Worm (Caenorhabditis elegans) whole organism, L1 larva: Measurements from ENCODE around the gene C17G1.14.

ENCODE experiments used
- C16A3.4 ChIP-seq: fragments of 150-350 bp; optimal IDR thresholded peaks from 2 replicates; lab custom pipeline; 2014; ENCODE audit warnings: missing biosample characterization, missing genetic modification characterization
- C34B4.2 ChIP-seq: sonication (generic microtip); optimal IDR thresholded peaks from 2 replicates; lab custom pipeline; 2017; ENCODE audit warnings: mild to moderate bottlenecking, missing genetic modification characterization, missing compliant biosample characterization
- Y116A8C.19 ChIP-seq: sonication (generic microtip); optimal IDR thresholded peaks from 2 replicates; lab custom pipeline; 2016; ENCODE audit warnings: missing compliant biosample characterization, missing genetic modification characterization, borderline replicate concordance
- alr-1 ChIP-seq: fragments of 200-800 bp; sonication (Bioruptor generic); optimal IDR thresholded peaks from 2 replicates; lab custom pipeline; 2018; ENCODE audit warnings: borderline replicate concordance, mild to moderate bottlenecking, missing genetic modification characterization, missing compliant biosample characterization
- aly-2 ChIP-seq: fragments of 150-350 bp; optimal IDR thresholded peaks from 2 replicates; lab custom pipeline; 2014; ENCODE audit warnings: missing biosample characterization, missing genetic modification characterization
- blmp-1 ChIP-seq: fragments of 150-350 bp; optimal IDR thresholded peaks from 2 replicates; lab custom pipeline; 2014; ENCODE audit warnings: missing biosample characterization, missing genetic modification characterization
- ceh-63 ChIP-seq: fragments of 200-800 bp; sonication (Bioruptor generic); optimal IDR thresholded peaks from 2 replicates; lab custom pipeline; 2018; ENCODE audit warnings: mild to moderate bottlenecking, missing genetic modification characterization, missing compliant biosample characterization
- ceh-8 ChIP-seq: fragments of 200-800 bp; sonication (Bioruptor generic); optimal IDR thresholded peaks from 2 replicates; lab custom pipeline; 2018; ENCODE audit warnings: mild to moderate bottlenecking, missing genetic modification characterization, moderate library complexity, missing compliant biosample characterization
- ceh-82 ChIP-seq, 3 experiments: fragments of 150-350 bp in 1 of 3; sonication (generic microtip) in 2 of 3; optimal IDR thresholded peaks; 2 replicates each; lab custom pipeline; 2014 to 2017; ENCODE audit warnings: missing biosample characterization in 3 of 3, missing genetic modification characterization in 3 of 3
- dpl-1 ChIP-seq, 3 experiments: fragments of 150-350 bp in 2 of 3; sonication (generic microtip) in 1 of 3; optimal IDR thresholded peaks; 2 replicates each; lab custom pipeline; 2014 to 2017; ENCODE audit warnings: missing biosample characterization in 3 of 3, missing genetic modification characterization in 3 of 3, missing genetic modification reagents in 3 of 3
- efl-1 ChIP-seq, 4 experiments: fragments of 150-350 bp; optimal IDR thresholded peaks in 3 of 4; peaks in 1 of 4; 1 replicate in 1 of 4; 2 replicates in 3 of 4; lab custom pipeline; 2014; ENCODE audit warnings: missing biosample characterization in 2 of 4, missing genetic modification characterization in 2 of 4, missing genetic modification reagents in 2 of 4
- efl-3 ChIP-seq: fragments of 200-800 bp; sonication (Bioruptor generic); optimal IDR thresholded peaks from 2 replicates; lab custom pipeline; 2018; ENCODE audit warnings: mild to moderate bottlenecking, missing genetic modification characterization, missing compliant biosample characterization
- egl-13 ChIP-seq: sonication (generic microtip); optimal IDR thresholded peaks from 2 replicates; lab custom pipeline; 2016; ENCODE audit warnings: missing genotype, missing genetic modification reagents, missing genetic modification characterization, missing compliant biosample characterization
- egl-27 ChIP-seq, 2 experiments: fragments of 150-350 bp in 1 of 2; sonication (generic microtip); optimal IDR thresholded peaks; 3 replicates each; lab custom pipeline; 2017 to 2018; ENCODE audit warnings: missing biosample characterization in 2 of 2, missing genetic modification characterization in 2 of 2, missing genetic modification reagents in 2 of 2
- elt-2 ChIP-seq: sonication (generic microtip); optimal IDR thresholded peaks from 2 replicates; lab custom pipeline; 2016; ENCODE audit warnings: missing genetic modification characterization, mild to moderate bottlenecking, inconsistent platforms, missing compliant biosample characterization, missing genetic modification reagents
- elt-3 ChIP-seq, 6 experiments: fragments of 150-350 bp in 1 of 6; sonication (generic microtip); optimal IDR thresholded peaks; 2 replicates each; lab custom pipeline; 2017 to 2018; ENCODE audit warnings: missing biosample characterization in 6 of 6, missing genetic modification characterization in 6 of 6, inconsistent platforms in 1 of 6
- ets-5 ChIP-seq: fragments of 200-800 bp; sonication (Bioruptor generic); IDR thresholded peaks from 2 replicates; pipeline ENCODE4 v1.3.6; 2022; ENCODE audit warnings: missing genetic modification characterization, missing compliant biosample characterization
- fkh-8 ChIP-seq: sonication (generic microtip); optimal IDR thresholded peaks from 2 replicates; lab custom pipeline; 2016; ENCODE audit warnings: mild to moderate bottlenecking, missing genetic modification characterization, missing compliant biosample characterization
- fos-1 ChIP-seq: fragments of 150-350 bp; optimal IDR thresholded peaks from 2 replicates; lab custom pipeline; 2014; ENCODE audit warnings: missing biosample characterization, missing genetic modification characterization
- grh-1 ChIP-seq: fragments of 200-800 bp; sonication (Bioruptor generic); IDR thresholded peaks from 2 replicates; pipeline ENCODE4 v1.3.6; 2022; ENCODE audit warnings: missing genetic modification reagents, missing genetic modification characterization, missing compliant biosample characterization
- hlh-17 ChIP-seq: fragments of 200-800 bp; sonication (Bioruptor generic); optimal IDR thresholded peaks from 2 replicates; lab custom pipeline; 2018; ENCODE audit warnings: missing genetic modification characterization, mild to moderate bottlenecking, missing compliant biosample characterization, moderate library complexity, borderline replicate concordance
- irx-1 ChIP-seq: sonication (generic microtip); optimal IDR thresholded peaks from 2 replicates; lab custom pipeline; 2016; ENCODE audit warnings: missing genetic modification characterization, missing compliant biosample characterization
- isw-1 ChIP-seq: fragments of 200-800 bp; sonication (Bioruptor generic); IDR thresholded peaks from 2 replicates; pipeline ENCODE4 v1.3.6; 2022; ENCODE audit warnings: missing genetic modification characterization, missing compliant biosample characterization
- jun-1 ChIP-seq: fragments of 150-350 bp; optimal IDR thresholded peaks from 2 replicates; lab custom pipeline; 2014; ENCODE audit warnings: missing biosample characterization, missing genetic modification reagents, missing genetic modification characterization
- lin-14 ChIP-seq: fragments of 200-800 bp; sonication (Bioruptor generic); optimal IDR thresholded peaks from 2 replicates; lab custom pipeline; 2018; ENCODE audit warnings: mild to moderate bottlenecking, missing genetic modification characterization, moderate library complexity, missing compliant biosample characterization
- lin-15B ChIP-seq: fragments of 150-350 bp; sonication (generic microtip); optimal IDR thresholded peaks from 3 replicates; lab custom pipeline; 2014; ENCODE audit warnings: missing biosample characterization, missing genetic modification characterization
- lin-35 ChIP-seq, 2 experiments: fragments of 150-350 bp; optimal IDR thresholded peaks; 2 replicates each; lab custom pipeline; 2014; ENCODE audit warnings: missing biosample characterization in 2 of 2, missing genetic modification characterization in 2 of 2, missing genetic modification reagents in 2 of 2
- lin-39 ChIP-seq: fragments of 150-350 bp; optimal IDR thresholded peaks from 2 replicates; lab custom pipeline; 2014; ENCODE audit warnings: missing biosample characterization, missing genetic modification reagents, missing genetic modification characterization
- mab-9 ChIP-seq: fragments of 200-800 bp; sonication (Bioruptor generic); IDR thresholded peaks from 2 replicates; pipeline ENCODE4 v1.3.6; 2022; ENCODE audit warnings: missing genetic modification reagents, missing genetic modification characterization, missing compliant biosample characterization
- mef-2 ChIP-seq: fragments of 150-350 bp; optimal IDR thresholded peaks from 2 replicates; lab custom pipeline; 2014; ENCODE audit warnings: missing biosample characterization, missing genetic modification characterization
- nhr-20 ChIP-seq: sonication (generic microtip); optimal IDR thresholded peaks from 2 replicates; lab custom pipeline; 2016; ENCODE audit warnings: mild to moderate bottlenecking, missing genetic modification characterization, missing compliant biosample characterization
- nhr-237 ChIP-seq: fragments of 150-350 bp; optimal IDR thresholded peaks from 2 replicates; lab custom pipeline; 2014; ENCODE audit warnings: missing biosample characterization, missing genetic modification characterization
- nhr-47 ChIP-seq: sonication (generic microtip); optimal IDR thresholded peaks from 2 replicates; lab custom pipeline; 2016; ENCODE audit warnings: mild to moderate bottlenecking, missing genetic modification characterization, moderate library complexity, missing compliant biosample characterization
- nhr-71 ChIP-seq: sonication (generic microtip); optimal IDR thresholded peaks from 2 replicates; lab custom pipeline; 2016; ENCODE audit warnings: mild to moderate bottlenecking, missing genetic modification characterization, moderate library complexity, missing compliant biosample characterization
- nhr-77 ChIP-seq: fragments of 150-350 bp; optimal IDR thresholded peaks from 2 replicates; lab custom pipeline; 2014; ENCODE audit warnings: missing biosample characterization, missing genetic modification characterization
- nhr-84 ChIP-seq: sonication (generic microtip); optimal IDR thresholded peaks from 2 replicates; lab custom pipeline; 2017; ENCODE audit warnings: missing biosample characterization, missing genetic modification characterization
- nhr-90 ChIP-seq: sonication (generic microtip); optimal IDR thresholded peaks from 2 replicates; lab custom pipeline; 2016; ENCODE audit warnings: mild to moderate bottlenecking, missing genetic modification characterization, missing compliant biosample characterization; ENCODE audit not compliant: poor library complexity
- pax-3 ChIP-seq: fragments of 200-800 bp; sonication (Bioruptor generic); optimal IDR thresholded peaks from 2 replicates; lab custom pipeline; 2018; ENCODE audit warnings: mild to moderate bottlenecking, missing genetic modification characterization, moderate library complexity, missing compliant biosample characterization
- rnt-1 ChIP-seq: sonication (generic microtip); optimal IDR thresholded peaks from 2 replicates; lab custom pipeline; 2016; ENCODE audit warnings: mild to moderate bottlenecking, missing genetic modification characterization, moderate library complexity, missing compliant biosample characterization
- skn-1 ChIP-seq: fragments of 150-350 bp; optimal IDR thresholded peaks from 2 replicates; lab custom pipeline; 2014; ENCODE audit warnings: missing biosample characterization, missing genetic modification characterization
- snu-23 ChIP-seq: sonication (generic microtip); optimal IDR thresholded peaks from 2 replicates; lab custom pipeline; 2016; ENCODE audit warnings: missing genetic modification characterization, missing compliant biosample characterization
- swsn-7 ChIP-seq: sonication (generic microtip); optimal IDR thresholded peaks from 2 replicates; lab custom pipeline; 2016; ENCODE audit warnings: missing genetic modification characterization, missing compliant biosample characterization
- tbx-2 ChIP-seq: sonication (generic microtip); optimal IDR thresholded peaks from 2 replicates; lab custom pipeline; 2016; ENCODE audit warnings: missing genetic modification characterization, missing compliant biosample characterization
- unc-62 ChIP-seq: fragments of 150-350 bp; optimal IDR thresholded peaks from 2 replicates; lab custom pipeline; 2014; ENCODE audit warnings: missing biosample characterization, missing genetic modification reagents, missing genetic modification characterization
- unc-86 ChIP-seq: sonication (generic microtip); optimal IDR thresholded peaks from 2 replicates; lab custom pipeline; 2016; ENCODE audit warnings: missing genetic modification characterization, missing compliant biosample characterization
- unc-98 ChIP-seq: fragments of 200-800 bp; sonication (Bioruptor generic); IDR thresholded peaks from 2 replicates; pipeline ENCODE4 v1.3.6; 2022; ENCODE audit warnings: missing genetic modification characterization, missing compliant biosample characterization
- vab-15 ChIP-seq: sonication (generic microtip); optimal IDR thresholded peaks from 2 replicates; lab custom pipeline; 2017; ENCODE audit warnings: missing genotype, mild to moderate bottlenecking, missing genetic modification characterization, missing compliant biosample characterization
- xbp-1 ChIP-seq: sonication (generic microtip); optimal IDR thresholded peaks from 2 replicates; lab custom pipeline; 2016; ENCODE audit warnings: missing genetic modification characterization, missing compliant biosample characterization
- ztf-4 ChIP-seq: fragments of 150-350 bp; optimal IDR thresholded peaks from 2 replicates; lab custom pipeline; 2014; ENCODE audit warnings: missing biosample characterization, missing genetic modification characterization

The C17G1.14 gene

DNA sequence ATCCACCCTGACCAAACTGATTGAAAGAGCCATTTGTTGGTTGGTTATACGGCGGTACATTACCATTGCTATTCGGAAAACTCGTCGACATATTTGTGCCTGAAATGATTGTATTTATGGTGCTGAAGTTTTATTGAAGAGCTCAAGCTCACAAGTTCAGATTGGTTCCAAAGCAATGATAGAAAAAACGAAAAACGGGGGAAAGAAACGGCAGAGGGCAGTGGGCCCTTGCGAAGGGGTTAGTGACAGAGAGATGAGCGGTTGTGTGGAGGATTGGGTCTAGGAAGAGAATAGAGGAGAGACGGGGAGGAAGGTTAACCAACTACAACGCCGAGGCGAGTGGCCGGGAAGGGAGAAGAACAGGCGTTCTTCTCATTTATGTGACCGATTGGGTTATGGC, 7.3 kb upstream of the C17G1.14 start, which contains the start of gene nra-3:
Gene nra-3 (minus strand): TSS at position 101 of the 400 bp plus-strand sequence.
- TF ChIP-seq unc-62 (no peak), lin-14 (peak; percentile 16), rnt-1 (tag; lab: Kevin White, UChicago) (peak; percentile 4)
- TF ChIP-seq, all 84 proteins: peak for 2

DNA sequence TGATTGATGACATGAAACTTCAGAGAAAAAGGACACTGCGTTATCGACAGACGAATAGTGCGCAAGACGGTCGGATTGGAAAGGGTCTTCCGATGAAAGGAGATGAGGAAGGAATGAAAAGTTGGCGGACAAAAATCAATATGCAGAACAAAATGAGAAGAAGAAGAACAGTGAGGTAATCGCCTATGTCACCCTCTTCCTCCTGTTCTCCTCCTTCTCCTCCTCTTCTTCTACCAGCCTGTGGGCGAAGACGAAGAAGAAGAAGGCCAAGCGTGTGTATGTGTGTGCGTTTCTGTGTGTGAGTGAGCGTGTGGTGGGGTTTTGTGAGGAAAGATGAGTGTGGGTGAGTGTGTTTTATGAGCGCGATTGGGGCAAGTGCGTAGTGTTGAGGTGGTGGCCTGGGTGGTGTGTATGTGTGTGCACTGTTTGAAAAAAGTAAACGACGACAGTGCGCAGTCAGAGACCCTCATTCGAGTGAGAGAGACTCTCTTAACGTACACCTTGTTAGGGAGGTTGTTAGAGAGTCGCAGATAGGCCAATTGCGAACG, 6.3 kb upstream of the C17G1.14 start, which contains the start of gene tsp-21:
Gene tsp-21 (plus strand): TSS at position 146 of the 548 bp plus-strand sequence.
- TF ChIP-seq mab-9 (GFP tag; lab: Robert Waterston, UW) (no peak), vab-15 (tag; lab: Kevin White, UChicago) (no peak), tbx-2 (peak; percentile 59), ceh-8 (peak; percentile 53), efl-3 (no peak), swsn-7 (peak; percentile 66), unc-98 (no peak), ceh-82 (tag; optimal IDR thresholded peaks at IDR 0.05; lab: Kevin White, UChicago) (peak in 2 of 3 experiments; percentile 12 to 87), alr-1 (tag; lab: Kevin White, UChicago) (no peak), lin-39 (tag; lab: Kevin White, UChicago) (no peak), efl-1 (optimal IDR thresholded peaks at IDR 0.05; lab: Kevin White, UChicago) (peak; percentile 19 to 54), efl-1 (GFP tag; optimal IDR thresholded peaks at IDR 0.05 in 1 of 2; lab: Kevin White, UChicago) (peak in 1 of 2 experiments; percentile 65), mef-2 (tag; lab: Kevin White, UChicago) (no peak), ets-5 (GFP tag; lab: Robert Waterston, UW) (no peak), elt-3 (tag; optimal IDR thresholded peaks at IDR 0.05; lab: Kevin White, UChicago) (peak in 3 of 6 experiments; percentile 18 to 74 (median 38)), snu-23 (GFP tag; lab: Kevin White, UChicago) (peak; percentile 91), nhr-47 (tag; lab: Kevin White, UChicago) (peak; percentile 69), skn-1 (tag; lab: Kevin White, UChicago) (peak; percentile 84), nhr-20 (tag; lab: Kevin White, UChicago) (peak; percentile 80), ztf-4 (peak; percentile 52), pax-3 (tag; lab: Kevin White, UChicago) (no peak), nhr-90 (tag; lab: Kevin White, UChicago) (peak; percentile 65), hlh-17 (no peak), grh-1 (GFP tag; lab: Robert Waterston, UW) (0 out of 2 replicates have a peak, but pooled peaks have one; percentile 9), blmp-1 (tag; lab: Kevin White, UChicago) (peak; percentile 96), egl-13 (tag; lab: Kevin White, UChicago) (no peak), egl-27 (tag; optimal IDR thresholded peaks at IDR 0.05; lab: Kevin White, UChicago) (peak in 1 of 2 experiments; percentile 21), nhr-71 (peak; percentile 77), nhr-77 (tag; lab: Kevin White, UChicago) (peak; percentile 77), unc-86 (tag; lab: Kevin White, UChicago) (peak; percentile 5), jun-1 (tag; lab: Kevin White, UChicago) (peak; percentile 82), Y116A8C.19 (tag; lab: Kevin White, UChicago) (no peak), irx-1 (peak; percentile 15), elt-2 (tag; lab: Kevin White, UChicago) (peak; percentile 38), nhr-84 (tag; lab: Kevin White, UChicago) (no peak), ceh-63 (GFP tag; lab: Kevin White, UChicago) (no peak), C34B4.2 (no peak), aly-2 (no peak), fkh-8 (tag; lab: Kevin White, UChicago) (peak; percentile 32), fos-1 (peak; percentile 76), C16A3.4 (tag; lab: Kevin White, UChicago) (peak; percentile 90), lin-15B (no peak), nhr-237 (tag; lab: Kevin White, UChicago) (peak; percentile 71), isw-1 (GFP tag; lab: Robert Waterston, UW) (no peak), lin-35 (GFP tag; optimal IDR thresholded peaks at IDR 0.05; lab: Kevin White, UChicago) (peak; percentile 46 to 82), dpl-1 (GFP tag; optimal IDR thresholded peaks at IDR 0.05; lab: Kevin White, UChicago) (peak; percentile 6 to 46 (median 21)), xbp-1 (tag; lab: Kevin White, UChicago) (peak; percentile 62)
